Worm (Caenorhabditis elegans) whole organism, late embryonic: ENCODE data around the gene nhr-87.

Experiments used
- C08G9.2 ChIP-seq: sonication (generic microtip); optimal IDR thresholded peaks from 2 replicates; lab custom pipeline; 2016; ENCODE audit warnings: mild to moderate bottlenecking, missing genetic modification characterization, moderate library complexity, missing compliant biosample characterization
- C38D4.7 ChIP-seq: fragments of 200-800 bp; sonication (Bioruptor generic); optimal IDR thresholded peaks from 2 replicates; lab custom pipeline; 2018; ENCODE audit warnings: mild to moderate bottlenecking, missing genetic modification characterization, moderate library complexity, missing compliant biosample characterization
- F13H6.1 ChIP-seq: sonication (generic microtip); optimal IDR thresholded peaks from 2 replicates; lab custom pipeline; 2016; ENCODE audit warnings: missing genetic modification characterization, missing compliant biosample characterization
- K09A11.1 ChIP-seq: sonication (generic microtip); optimal IDR thresholded peaks from 2 replicates; lab custom pipeline; 2017; ENCODE audit warnings: antibody characterized with exemption, mild to moderate bottlenecking, missing genetic modification characterization, missing compliant biosample characterization; ENCODE audit not compliant: insufficient read depth
- T23F11.4 ChIP-seq: fragments of 200-800 bp; sonication (Bioruptor generic); optimal IDR thresholded peaks from 2 replicates; lab custom pipeline; 2018; ENCODE audit warnings: mild to moderate bottlenecking, missing genetic modification characterization, missing compliant biosample characterization
- Y22D7AL.16 ChIP-seq: sonication (generic microtip); optimal IDR thresholded peaks from 2 replicates; lab custom pipeline; 2016; ENCODE audit warnings: missing genetic modification characterization, missing compliant biosample characterization
- ceh-19 ChIP-seq: fragments of 200-800 bp; sonication (Bioruptor generic); optimal IDR thresholded peaks from 2 replicates; lab custom pipeline; 2018; ENCODE audit warnings: mild to moderate bottlenecking, missing genetic modification characterization, missing compliant biosample characterization
- ceh-22 ChIP-seq: sonication (generic microtip); optimal IDR thresholded peaks from 2 replicates; lab custom pipeline; 2017; ENCODE audit warnings: missing biosample characterization, missing genetic modification characterization
- ceh-30 ChIP-seq: fragments of 150-350 bp; optimal IDR thresholded peaks from 2 replicates; lab custom pipeline; 2014; ENCODE audit warnings: missing biosample characterization, missing genetic modification characterization
- ceh-34 ChIP-seq: sonication (generic microtip); optimal IDR thresholded peaks from 2 replicates; lab custom pipeline; 2016; ENCODE audit warnings: mild to moderate bottlenecking, missing genetic modification characterization, missing compliant biosample characterization
- ceh-6 ChIP-seq: fragments of 200-800 bp; sonication (Bioruptor generic); optimal IDR thresholded peaks from 2 replicates; lab custom pipeline; 2018; ENCODE audit warnings: mild to moderate bottlenecking, missing genetic modification characterization, missing compliant biosample characterization
- dve-1 ChIP-seq: sonication (generic microtip); optimal IDR thresholded peaks from 2 replicates; lab custom pipeline; 2017; ENCODE audit warnings: antibody characterized with exemption, mild to moderate bottlenecking, missing genetic modification characterization, missing compliant biosample characterization
- elt-4 ChIP-seq: sonication (generic microtip); optimal IDR thresholded peaks from 2 replicates; lab custom pipeline; 2016; ENCODE audit warnings: missing genetic modification characterization, missing compliant biosample characterization
- ets-4 ChIP-seq: sonication (generic microtip); optimal IDR thresholded peaks from 2 replicates; lab custom pipeline; 2016; ENCODE audit warnings: missing genetic modification characterization, missing compliant biosample characterization
- eyg-1 ChIP-seq: sonication (generic microtip); optimal IDR thresholded peaks from 2 replicates; lab custom pipeline; 2016; ENCODE audit warnings: missing genotype, missing genetic modification characterization, missing compliant biosample characterization
- fkh-10 ChIP-seq: fragments of 150-350 bp; optimal IDR thresholded peaks from 2 replicates; lab custom pipeline; 2014; ENCODE audit warnings: missing biosample characterization, missing genetic modification reagents, missing genetic modification characterization
- hlh-30 ChIP-seq: sonication (generic microtip); optimal IDR thresholded peaks from 2 replicates; lab custom pipeline; 2017; ENCODE audit warnings: antibody characterized with exemption, missing genetic modification characterization, missing compliant biosample characterization; ENCODE audit not compliant: insufficient read depth
- hlh-6 ChIP-seq: sonication (generic microtip); optimal IDR thresholded peaks from 2 replicates; lab custom pipeline; 2016; ENCODE audit warnings: missing genotype, missing genetic modification characterization, missing compliant biosample characterization
- hlh-8 ChIP-seq: sonication (generic microtip); optimal IDR thresholded peaks from 2 replicates; lab custom pipeline; 2016; ENCODE audit warnings: missing genotype, missing genetic modification characterization, missing compliant biosample characterization
- npax-4 ChIP-seq: sonication (generic microtip); optimal IDR thresholded peaks from 2 replicates; lab custom pipeline; 2016; ENCODE audit warnings: missing genetic modification characterization, missing compliant biosample characterization
- odd-2 ChIP-seq: sonication (generic microtip); optimal IDR thresholded peaks from 2 replicates; lab custom pipeline; 2017; ENCODE audit warnings: antibody characterized with exemption, mild to moderate bottlenecking, missing genetic modification characterization, missing compliant biosample characterization
- pag-3 ChIP-seq: sonication (generic microtip); optimal IDR thresholded peaks from 2 replicates; lab custom pipeline; 2016; ENCODE audit warnings: missing compliant biosample characterization, missing genetic modification characterization, borderline replicate concordance
- pha-2 ChIP-seq: sonication (generic microtip); optimal IDR thresholded peaks from 2 replicates; lab custom pipeline; 2017; ENCODE audit warnings: mild to moderate bottlenecking, missing genetic modification characterization, missing compliant biosample characterization
- pha-4 ChIP-seq: fragments of 150-350 bp; optimal IDR thresholded peaks from 2 replicates; lab custom pipeline; 2018; ENCODE audit warnings: missing biosample characterization, missing genetic modification reagents, missing genetic modification characterization
- pqm-1 ChIP-seq: sonication (generic microtip); optimal IDR thresholded peaks from 2 replicates; lab custom pipeline; 2016; ENCODE audit warnings: missing genetic modification characterization, missing compliant biosample characterization
- pros-1 ChIP-seq: fragments of 150-350 bp; optimal IDR thresholded peaks from 2 replicates; lab custom pipeline; 2014; ENCODE audit warnings: missing biosample characterization, missing genetic modification reagents, missing genetic modification characterization
- ref-2 ChIP-seq: sonication (generic microtip); optimal IDR thresholded peaks from 2 replicates; lab custom pipeline; 2016; ENCODE audit warnings: missing genetic modification characterization, missing compliant biosample characterization
- rnt-1 ChIP-seq: sonication (generic microtip); optimal IDR thresholded peaks from 2 replicates; lab custom pipeline; 2016; ENCODE audit warnings: missing genetic modification characterization, missing compliant biosample characterization
- syd-9 ChIP-seq: sonication (generic microtip); optimal IDR thresholded peaks from 2 replicates; lab custom pipeline; 2016; ENCODE audit warnings: mild to moderate bottlenecking, missing genetic modification characterization, moderate library complexity, missing compliant biosample characterization
- tbx-7 ChIP-seq: sonication (generic microtip); optimal IDR thresholded peaks from 2 replicates; lab custom pipeline; 2016; ENCODE audit warnings: missing genotype, missing genetic modification characterization, missing compliant biosample characterization
- unc-42 ChIP-seq: sonication (generic microtip); optimal IDR thresholded peaks from 2 replicates; lab custom pipeline; 2016; ENCODE audit warnings: missing genotype, missing genetic modification characterization, missing compliant biosample characterization
- unc-86 ChIP-seq: sonication (generic microtip); optimal IDR thresholded peaks from 2 replicates; lab custom pipeline; 2016; ENCODE audit warnings: missing genetic modification characterization, missing compliant biosample characterization
- ztf-16 ChIP-seq: sonication (generic microtip); optimal IDR thresholded peaks from 2 replicates; lab custom pipeline; 2017; ENCODE audit warnings: missing genetic modification characterization, missing compliant biosample characterization

nhr-87 gene

DNA sequence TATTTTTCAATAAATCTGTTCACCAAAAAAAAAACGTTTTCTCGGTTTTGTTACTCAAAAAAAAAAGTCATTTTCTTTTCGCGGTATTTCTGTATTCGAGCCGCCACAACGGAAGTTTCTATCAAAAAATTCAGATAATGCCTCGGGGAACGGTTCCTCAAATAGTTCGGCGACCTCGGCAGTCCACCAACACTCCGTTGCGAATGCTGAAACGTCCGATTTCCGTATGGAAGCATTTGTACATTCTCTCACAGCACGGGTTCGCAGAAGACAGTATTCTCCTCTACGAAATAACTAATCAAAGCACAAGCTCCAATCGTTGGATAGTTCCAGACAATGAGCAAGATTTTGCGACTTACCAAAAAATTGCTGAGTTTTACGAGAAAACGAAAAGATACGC, 36.1 kb downstream of the nhr-87 start, which contains the start of gene Y41D4B.4:
Gene Y41D4B.4, plus strand, starts transcription at position 133 of the 400 bp plus-strand sequence.
- TF ChIP-seq ceh-30 (tag; lab: Kevin White, UChicago) (no peak), C38D4.7 (GFP tag; lab: Kevin White, UChicago) (no peak), hlh-6 (tag; lab: Kevin White, UChicago) (no peak), hlh-8 (tag; lab: Kevin White, UChicago) (no peak), elt-4 (tag; lab: Kevin White, UChicago) (no peak), tbx-7 (tag; lab: Kevin White, UChicago) (no peak), syd-9 (tag; lab: Kevin White, UChicago) (no peak), F13H6.1 (tag; lab: Kevin White, UChicago) (no peak), pag-3 (tag; lab: Kevin White, UChicago) (no peak), ceh-22 (tag; lab: Kevin White, UChicago) (no peak), hlh-30 (tag; lab: Kevin White, UChicago) (no peak), C08G9.2 (tag; lab: Kevin White, UChicago) (no peak), pha-4 (tag; lab: Kevin White, UChicago) (no peak), ztf-16 (tag; lab: Kevin White, UChicago) (no peak), ref-2 (tag; lab: Kevin White, UChicago) (no peak), pqm-1 (no peak)
- TF ChIP-seq, all 69 proteins: peak for 0

DNA sequence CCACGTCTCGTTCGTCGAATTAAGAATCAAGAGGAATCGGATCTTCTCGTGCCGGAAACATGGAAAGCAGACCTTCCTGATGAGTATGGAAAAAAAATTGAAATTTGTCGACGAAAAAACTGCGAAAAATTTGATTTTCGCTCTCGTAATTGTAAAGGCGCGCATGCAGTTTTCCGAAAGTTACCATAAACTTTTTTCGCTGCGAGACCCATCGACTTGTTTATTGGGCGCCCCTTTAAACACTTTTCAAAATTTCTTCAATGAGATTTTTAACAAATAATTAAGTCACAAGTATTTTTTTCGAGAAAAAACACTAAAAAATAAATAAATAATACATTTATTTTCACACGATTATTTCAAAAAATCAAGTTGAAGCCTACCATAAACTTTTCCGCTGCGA, 36.9 kb downstream of the nhr-87 start:
- no peak for TF ChIP-seq ceh-19 (GFP tag; lab: Kevin White, UChicago)
- TF ChIP-seq dve-1 (tag; lab: Kevin White, UChicago): no peak
- TF ChIP-seq ceh-22 (tag; lab: Kevin White, UChicago): no peak

DNA sequence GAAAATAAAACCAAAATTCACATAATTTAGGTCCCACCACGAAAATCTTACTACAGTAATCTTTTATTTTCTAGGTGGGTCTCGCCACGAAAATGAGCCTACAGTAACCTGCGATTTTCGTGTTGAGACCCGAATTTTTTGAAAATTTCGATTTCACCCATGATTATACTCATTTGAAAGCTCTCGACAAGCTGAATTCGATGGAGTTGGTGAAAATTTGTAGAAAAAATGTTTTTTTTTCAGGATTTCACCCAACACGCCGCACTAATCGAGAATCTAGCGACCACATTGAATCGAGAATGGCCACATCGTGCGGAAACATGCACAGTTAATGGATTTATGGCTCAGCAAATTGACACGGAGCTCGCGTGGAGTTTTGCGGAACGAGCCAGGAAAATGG, 39.0 kb downstream of the nhr-87 start:
- TF ChIP-seq K09A11.1 (tag; lab: Kevin White, UChicago) (no peak), fkh-10 (GFP tag; lab: Kevin White, UChicago) (no peak), elt-4 (tag; lab: Kevin White, UChicago) (no peak), ceh-34 (tag; lab: Kevin White, UChicago) (no peak), ceh-6 (GFP tag; lab: Kevin White, UChicago) (no peak), pha-2 (tag; lab: Kevin White, UChicago) (no peak), npax-4 (tag; lab: Kevin White, UChicago) (no peak), eyg-1 (tag; lab: Kevin White, UChicago) (no peak), unc-42 (tag; lab: Kevin White, UChicago) (no peak), pqm-1 (no peak), T23F11.4 (GFP tag; lab: Kevin White, UChicago) (no peak), ets-4 (tag; lab: Kevin White, UChicago) (no peak), ceh-30 (tag; lab: Kevin White, UChicago) (no peak), hlh-8 (tag; lab: Kevin White, UChicago) (no peak), pros-1 (tag; lab: Kevin White, UChicago) (no peak), ref-2 (tag; lab: Kevin White, UChicago) (no peak), dve-1 (tag; lab: Kevin White, UChicago) (no peak), Y22D7AL.16 (tag; lab: Kevin White, UChicago) (no peak)

DNA sequence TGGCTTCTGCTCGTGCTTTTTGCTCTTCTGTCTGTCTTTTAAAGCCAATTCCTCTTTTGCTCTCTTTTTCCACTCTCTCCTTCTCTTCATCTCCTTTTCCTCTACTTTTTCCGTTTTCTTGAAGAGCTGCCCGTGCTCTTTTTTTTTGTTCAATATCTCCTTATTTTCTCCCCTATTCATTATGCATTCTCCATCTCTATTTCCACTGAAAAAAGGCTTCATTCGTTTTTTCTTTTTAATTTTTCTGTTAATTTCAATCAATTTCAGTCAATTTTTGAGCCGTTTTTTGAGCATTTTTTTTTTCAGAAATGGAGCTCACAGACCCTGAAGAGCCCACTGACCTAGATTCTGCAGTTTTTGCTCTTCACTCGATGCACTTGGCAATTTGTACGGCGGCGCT, 48.6 kb downstream of the nhr-87 start, which contains the start of gene Y41D4B.1:
Gene Y41D4B.1, plus strand, starts transcription at position 301 of the 400 bp plus-strand sequence.
- TF ChIP-seq rnt-1 (tag; lab: Kevin White, UChicago) (no peak), unc-42 (tag; lab: Kevin White, UChicago) (no peak), unc-86 (tag; lab: Kevin White, UChicago) (no peak), odd-2 (no peak), Y22D7AL.16 (tag; lab: Kevin White, UChicago) (no peak), ceh-19 (GFP tag; lab: Kevin White, UChicago) (no peak)
